Fruit fly (Drosophila melanogaster) whole organism, embryonic: Measurements from ENCODE around the gene CG4297.

Source experiments
- BEAF-32 ChIP-seq: fragments of 200-800 bp; sonication (Bioruptor generic); optimal IDR thresholded peaks from 3 replicates; lab custom pipeline; 2017; ENCODE audit warnings: missing biosample characterization, missing genetic modification characterization, mild to moderate bottlenecking, moderate library complexity, missing genetic modification reagents
- CG12299 ChIP-seq: fragments of 200-800 bp; sonication (Bioruptor generic); optimal IDR thresholded peaks from 2 replicates; lab custom pipeline; 2018; ENCODE audit warnings: missing biosample characterization, mild to moderate bottlenecking, missing genetic modification characterization
- CG12744 ChIP-seq: fragments of 200-800 bp; sonication (Bioruptor generic); optimal IDR thresholded peaks from 2 replicates; lab custom pipeline; 2016; ENCODE audit warnings: missing biosample characterization, missing genetic modification characterization
- CG14441 ChIP-seq: fragments of 200-800 bp; sonication (Bioruptor generic); IDR thresholded peaks from 2 replicates; pipeline ENCODE4 v1.3.6; 2022; ENCODE audit warnings: missing biosample characterization, missing genetic modification characterization
- CG15073 ChIP-seq: fragments of 200-800 bp; sonication (Bioruptor generic); optimal IDR thresholded peaks from 2 replicates; lab custom pipeline; 2016; ENCODE audit warnings: missing biosample characterization, missing genetic modification characterization
- CG1602 ChIP-seq: fragments of 200-800 bp; sonication (Bioruptor generic); optimal IDR thresholded peaks from 3 replicates; lab custom pipeline; 2016; ENCODE audit warnings: missing biosample characterization, missing genetic modification characterization
- CG17385 ChIP-seq: fragments of 200-800 bp; sonication (Bioruptor generic); optimal IDR thresholded peaks from 3 replicates; lab custom pipeline; 2018; ENCODE audit warnings: missing biosample characterization, mild to moderate bottlenecking, missing genetic modification characterization
- CG1832 ChIP-seq: fragments of 200-800 bp; sonication (Bioruptor generic); optimal IDR thresholded peaks from 2 replicates; lab custom pipeline; 2017; ENCODE audit warnings: missing biosample characterization, mild to moderate bottlenecking, missing genetic modification characterization, inconsistent platforms
- CG2712 ChIP-seq: fragments of 200-800 bp; optimal IDR thresholded peaks from 3 replicates; lab custom pipeline; 2019; ENCODE audit warnings: missing biosample characterization, mild to moderate bottlenecking, missing genetic modification characterization, moderate library complexity
- CG34224 ChIP-seq: fragments of 200-800 bp; sonication (Bioruptor generic); IDR thresholded peaks from 3 replicates; pipeline ENCODE4 v1.3.6; 2022; ENCODE audit warnings: missing biosample characterization, missing genetic modification characterization; ENCODE audit not compliant: partially characterized antibody
- CG3838 ChIP-seq: fragments of 200-800 bp; sonication (Bioruptor generic); optimal IDR thresholded peaks from 3 replicates; lab custom pipeline; 2016; ENCODE audit warnings: missing biosample characterization, missing genetic modification characterization
- CG4282 ChIP-seq: fragments of 200-800 bp; sonication (Bioruptor generic); optimal IDR thresholded peaks from 2 replicates; lab custom pipeline; 2016; ENCODE audit warnings: missing biosample characterization, missing genetic modification characterization
- CG4404 ChIP-seq: fragments of 200-800 bp; sonication (Bioruptor generic); IDR thresholded peaks from 2 replicates; pipeline ENCODE4 v1.3.6; 2022; ENCODE audit warnings: missing biosample characterization, missing genetic modification characterization
- CG4617 ChIP-seq: fragments of 200-800 bp; sonication (Bioruptor generic); optimal IDR thresholded peaks from 3 replicates; lab custom pipeline; 2016; ENCODE audit warnings: missing biosample characterization, missing genetic modification characterization, borderline replicate concordance
- CG4730 ChIP-seq: fragments of 200-800 bp; sonication (Bioruptor generic); IDR thresholded peaks from 2 replicates; pipeline ENCODE4 v1.3.6; 2022; ENCODE audit warnings: missing biosample characterization, missing genetic modification characterization
- CG6765 ChIP-seq: fragments of 200-800 bp; sonication (Bioruptor generic); optimal IDR thresholded peaks from 3 replicates; lab custom pipeline; 2017; ENCODE audit warnings: missing biosample characterization, mild to moderate bottlenecking, missing genetic modification characterization
- CG7556 ChIP-seq: fragments of 200-800 bp; sonication (Bioruptor generic); optimal IDR thresholded peaks from 2 replicates; lab custom pipeline; 2017; ENCODE audit warnings: missing biosample characterization, mild to moderate bottlenecking, missing genetic modification characterization
- CG9437 ChIP-seq: fragments of 200-800 bp; sonication (Bioruptor generic); optimal IDR thresholded peaks from 2 replicates; lab custom pipeline; 2018; ENCODE audit warnings: missing biosample characterization, mild to moderate bottlenecking, missing genetic modification characterization
- CoRest ChIP-seq: fragments of 200-800 bp; sonication (Bioruptor generic); optimal IDR thresholded peaks from 3 replicates; lab custom pipeline; 2018; ENCODE audit warnings: missing biosample characterization, mild to moderate bottlenecking, missing genetic modification characterization, moderate library complexity
- Dek ChIP-seq: fragments of 200-800 bp; sonication (Bioruptor generic); optimal IDR thresholded peaks from 3 replicates; lab custom pipeline; 2019; ENCODE audit warnings: missing biosample characterization, mild to moderate bottlenecking, missing genetic modification characterization, moderate library complexity
- Hmx ChIP-seq: fragments of 200-800 bp; sonication (Bioruptor generic); optimal IDR thresholded peaks from 2 replicates; lab custom pipeline; 2016; ENCODE audit warnings: missing biosample characterization, missing genetic modification characterization
- Lhr ChIP-seq: fragments of 200-800 bp; sonication (Bioruptor generic); optimal IDR thresholded peaks from 3 replicates; lab custom pipeline; 2017; ENCODE audit warnings: mild to moderate bottlenecking, missing biosample characterization, missing genetic modification reagents, missing genetic modification characterization
- Max ChIP-seq: fragments of 200-800 bp; sonication (Bioruptor generic); optimal IDR thresholded peaks from 2 replicates; lab custom pipeline; 2016; ENCODE audit warnings: missing biosample characterization, mild to moderate bottlenecking, missing genetic modification characterization
- Meics ChIP-seq: fragments of 200-800 bp; sonication (Bioruptor generic); optimal IDR thresholded peaks from 2 replicates; lab custom pipeline; 2017; ENCODE audit warnings: missing biosample characterization, mild to moderate bottlenecking, missing genetic modification characterization
- Neu2 ChIP-seq: fragments of 200-800 bp; sonication (Bioruptor generic); optimal IDR thresholded peaks from 3 replicates; lab custom pipeline; 2016; ENCODE audit warnings: missing biosample characterization, missing genetic modification characterization, borderline replicate concordance
- Nf-YA ChIP-seq: fragments of 200-800 bp; sonication (Bioruptor generic); IDR thresholded peaks from 2 replicates; pipeline ENCODE4 v1.3.6; 2022; ENCODE audit warnings: missing biosample characterization, missing genetic modification characterization
- Optix ChIP-seq: fragments of 200-800 bp; sonication (Bioruptor generic); IDR thresholded peaks from 3 replicates; pipeline ENCODE4 v1.3.6; 2022; ENCODE audit warnings: missing biosample characterization, missing genetic modification characterization
- Spps ChIP-seq: fragments of 200-800 bp; sonication (Bioruptor generic); optimal IDR thresholded peaks from 2 replicates; lab custom pipeline; 2018; ENCODE audit warnings: missing biosample characterization, mild to moderate bottlenecking, missing genetic modification characterization
- Xbp1 ChIP-seq: fragments of 200-800 bp; sonication (Bioruptor generic); optimal IDR thresholded peaks from 3 replicates; lab custom pipeline; 2016; ENCODE audit warnings: missing biosample characterization, mild to moderate bottlenecking, missing genetic modification characterization
- ara ChIP-seq: fragments of 200-800 bp; sonication (Bioruptor generic); IDR thresholded peaks from 2 replicates; pipeline ENCODE4 v1.3.6; 2022; ENCODE audit warnings: missing biosample characterization, missing genetic modification characterization
- ase ChIP-seq: fragments of 200-800 bp; sonication (Bioruptor generic); IDR thresholded peaks from 3 replicates; pipeline ENCODE4 v1.3.6; 2022; ENCODE audit warnings: missing biosample characterization, missing genetic modification characterization
- ato ChIP-seq: fragments of 200-800 bp; sonication (Bioruptor generic); IDR thresholded peaks from 2 replicates; pipeline ENCODE4 v1.3.6; 2022; ENCODE audit warnings: missing biosample characterization, missing genetic modification characterization; ENCODE audit not compliant: partially characterized antibody
- corto ChIP-seq: fragments of 200-800 bp; sonication (Bioruptor generic); optimal IDR thresholded peaks from 2 replicates; lab custom pipeline; 2016; ENCODE audit warnings: missing biosample characterization, mild to moderate bottlenecking, missing genetic modification characterization, moderate library complexity
- cwo ChIP-seq: fragments of 200-800 bp; sonication (Bioruptor generic); optimal IDR thresholded peaks from 3 replicates; lab custom pipeline; 2017; ENCODE audit warnings: missing biosample characterization, missing genetic modification characterization, mild to moderate bottlenecking, moderate library complexity, missing genetic modification reagents
- fd3F ChIP-seq: fragments of 200-800 bp; sonication (Bioruptor generic); optimal IDR thresholded peaks from 2 replicates; lab custom pipeline; 2018; ENCODE audit warnings: missing biosample characterization, mild to moderate bottlenecking, missing genetic modification characterization, moderate library complexity
- insv ChIP-seq, 2 experiments: fragments of 200-800 bp; sonication (Bioruptor generic); optimal IDR thresholded peaks; 3 replicates each; lab custom pipeline; 2016 to 2018; ENCODE audit warnings: missing biosample characterization in 2 of 2, missing genetic modification characterization in 2 of 2
- kah ChIP-seq: fragments of 200-800 bp; sonication (Bioruptor generic); optimal IDR thresholded peaks from 2 replicates; lab custom pipeline; 2018; ENCODE audit warnings: missing biosample characterization, mild to moderate bottlenecking, missing genetic modification characterization
- knrl ChIP-seq: fragments of 200-800 bp; sonication (Bioruptor generic); IDR thresholded peaks from 3 replicates; pipeline ENCODE4 v1.3.6; 2022; ENCODE audit warnings: missing biosample characterization, missing genetic modification characterization; ENCODE audit not compliant: partially characterized antibody
- mld ChIP-seq: fragments of 200-800 bp; sonication (Bioruptor generic); IDR thresholded peaks from 3 replicates; pipeline ENCODE4 v1.3.6; 2022; ENCODE audit warnings: missing biosample characterization, missing genetic modification characterization; ENCODE audit not compliant: partially characterized antibody
- nerfin-1 ChIP-seq: fragments of 200-800 bp; sonication (Bioruptor generic); optimal IDR thresholded peaks from 3 replicates; lab custom pipeline; 2019; ENCODE audit warnings: missing biosample characterization, mild to moderate bottlenecking, missing genetic modification characterization, moderate library complexity
- oc ChIP-seq: fragments of 200-800 bp; sonication (Bioruptor generic); optimal IDR thresholded peaks from 2 replicates; lab custom pipeline; 2018; ENCODE audit warnings: missing biosample characterization, mild to moderate bottlenecking, missing genetic modification characterization, moderate library complexity
- sd ChIP-seq: fragments of 200-800 bp; sonication (Bioruptor generic); optimal IDR thresholded peaks from 3 replicates; lab custom pipeline; 2018; ENCODE audit warnings: missing biosample characterization, mild to moderate bottlenecking, missing genetic modification characterization, moderate library complexity
- slp2 ChIP-seq: fragments of 200-800 bp; sonication (Bioruptor generic); optimal IDR thresholded peaks from 2 replicates; lab custom pipeline; 2016; ENCODE audit warnings: missing biosample characterization, missing genetic modification characterization
- so ChIP-seq: fragments of 200-800 bp; sonication (Bioruptor generic); IDR thresholded peaks from 3 replicates; pipeline ENCODE4 v1.3.6; 2022; ENCODE audit warnings: missing biosample characterization, missing genetic modification characterization
- tin ChIP-seq: fragments of 200-800 bp; sonication (Bioruptor generic); optimal IDR thresholded peaks from 3 replicates; lab custom pipeline; 2016; ENCODE audit warnings: missing biosample characterization, missing genetic modification characterization
- tll ChIP-seq, 2 experiments: fragments of 200-800 bp in 1 of 2; fragments of >200 bp in 1 of 2; sonication (Bioruptor generic) in 1 of 2; optimal IDR thresholded peaks; 2 replicates each; lab custom pipeline; 2017 to 2019; ENCODE audit warnings: missing biosample characterization in 2 of 2, missing genetic modification characterization in 2 of 2, mild to moderate bottlenecking in 1 of 2, moderate library complexity in 1 of 2
- vvl ChIP-seq: fragments of 200-800 bp; sonication (Bioruptor generic); IDR thresholded peaks from 2 replicates; pipeline ENCODE4 v1.3.6; 2022; ENCODE audit warnings: missing biosample characterization, missing genetic modification characterization
- wek ChIP-seq: fragments of 200-800 bp; sonication (Bioruptor generic); optimal IDR thresholded peaks from 3 replicates; lab custom pipeline; 2018; ENCODE audit warnings: missing biosample characterization, mild to moderate bottlenecking, missing genetic modification characterization, moderate library complexity
- zen ChIP-seq: fragments of 200-800 bp; sonication (Bioruptor generic); optimal IDR thresholded peaks from 3 replicates; lab custom pipeline; 2018; ENCODE audit warnings: missing biosample characterization, mild to moderate bottlenecking, missing genetic modification characterization, moderate library complexity

CG4297 gene

DNA sequence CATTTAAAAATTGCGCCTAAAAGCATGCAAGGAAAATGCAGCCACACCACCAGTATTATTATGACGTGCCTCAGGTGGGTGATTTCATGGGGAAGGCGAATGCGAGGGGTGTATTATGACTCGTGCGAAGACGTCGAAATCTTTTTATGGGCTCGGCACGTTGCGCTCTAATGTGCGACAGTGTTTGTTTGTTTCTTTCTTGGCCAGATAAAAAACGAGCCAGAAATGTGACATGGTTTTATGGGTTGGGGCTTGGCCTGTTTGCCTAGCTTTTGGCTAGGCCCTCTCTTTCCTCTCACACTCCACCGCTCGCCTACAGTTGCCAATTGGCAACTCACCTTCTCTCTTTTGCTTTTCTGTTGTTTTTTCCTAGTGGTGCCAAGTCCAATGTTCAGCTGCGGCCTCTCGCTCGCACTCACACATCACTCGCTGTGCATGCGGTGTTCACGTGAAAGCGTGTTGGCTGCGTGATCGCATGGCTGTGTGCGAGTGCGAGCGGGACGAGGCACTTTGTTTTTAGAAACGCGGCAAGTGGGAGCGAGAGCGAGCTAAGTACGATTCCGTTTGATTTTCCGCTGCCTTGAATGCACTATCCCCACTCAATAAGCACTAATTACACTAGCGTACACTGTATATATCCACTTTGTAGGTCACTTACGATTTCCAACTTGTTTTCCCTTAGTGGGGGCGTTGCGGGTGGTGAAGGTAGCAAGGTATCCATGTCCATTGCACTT lies 6.9 kb upstream of the CG4297 start (continued):
- peak; percentile 27 for TF ChIP-seq CG17385 (GFP tag; lab: Kevin White, UChicago)
- TF ChIP-seq Lhr (GFP tag; lab: Kevin White, UChicago), result no peak
- TF ChIP-seq CG12744 (GFP tag; lab: Kevin White, UChicago), result peak; percentile 0
- no peak for TF ChIP-seq CG14441 (GFP tag; lab: Robert Waterston, UW)
- TF ChIP-seq CG9437 (GFP tag; lab: Kevin White, UChicago), result no peak
- no peak for TF ChIP-seq CG34224
- no peak for TF ChIP-seq Nf-YA (GFP tag; lab: Robert Waterston, UW)
- TF ChIP-seq CG4730 (GFP tag; lab: Robert Waterston, UW), result no peak
- TF ChIP-seq vvl (GFP tag; lab: Robert Waterston, UW), result no peak
- TF ChIP-seq CG1832, result peak; percentile 96
- no peak for TF ChIP-seq CG1602 (GFP tag; lab: Kevin White, UChicago)
- TF ChIP-seq CG6765 (GFP tag; lab: Kevin White, UChicago), result peak; percentile 54
- TF ChIP-seq mld (GFP tag; lab: Robert Waterston, UW), result no peak
- TF ChIP-seq zen (tag; lab: Kevin White, UChicago), result no peak
- no peak for TF ChIP-seq slp2 (GFP tag; lab: Kevin White, UChicago)
- TF ChIP-seq Dek (tag; lab: Kevin White, UChicago), result peak; percentile 43
- TF ChIP-seq Max (GFP tag; lab: Kevin White, UChicago), result peak; percentile 59
- no peak for TF ChIP-seq Optix (GFP tag; lab: Robert Waterston, UW)
- TF ChIP-seq CG15073 (GFP tag; lab: Kevin White, UChicago), result no peak
- no peak for TF ChIP-seq Hmx (GFP tag; lab: Kevin White, UChicago)
- TF ChIP-seq corto (GFP tag; lab: Kevin White, UChicago), result peak; percentile 9
- TF ChIP-seq BEAF-32 (GFP tag; lab: Kevin White, UChicago), result peak; percentile 9
- TF ChIP-seq knrl (GFP tag; lab: Robert Waterston, UW), result no peak
- TF ChIP-seq nerfin-1 (tag; lab: Kevin White, UChicago), result peak; percentile 12
- TF ChIP-seq cwo (GFP tag; lab: Kevin White, UChicago), result peak; percentile 98
- peak; percentile 89 for TF ChIP-seq kah (GFP tag; lab: Kevin White, UChicago)
- no peak for TF ChIP-seq Spps (tag; lab: Kevin White, UChicago)
- TF ChIP-seq CoRest (tag; lab: Kevin White, UChicago), result no peak
- TF ChIP-seq ase (GFP tag; lab: Robert Waterston, UW), result no peak
- TF ChIP-seq CG4404 (GFP tag; lab: Robert Waterston, UW), result no peak
- TF ChIP-seq so, result no peak
- TF ChIP-seq fd3F (GFP tag; lab: Kevin White, UChicago), result no peak
- peak; percentile 11 for TF ChIP-seq CG2712 (tag; lab: Kevin White, UChicago)
- TF ChIP-seq sd (tag; lab: Kevin White, UChicago), result peak; percentile 85
- peak in 1 of 2 experiments; percentile 31 for TF ChIP-seq insv (GFP tag; optimal IDR thresholded peaks at IDR 0.05; lab: Kevin White, UChicago)
- peak; percentile 9 for TF ChIP-seq oc
- TF ChIP-seq CG4617 (GFP tag; lab: Kevin White, UChicago), result no peak
- TF ChIP-seq CG3838, result peak; percentile 46
- no peak for TF ChIP-seq CG7556
- TF ChIP-seq Neu2 (GFP tag; lab: Kevin White, UChicago), result peak; percentile 18
- no peak for TF ChIP-seq ato (GFP tag; lab: Robert Waterston, UW)
- no peak for TF ChIP-seq ara (GFP tag; lab: Robert Waterston, UW)
- no peak for TF ChIP-seq tll (GFP tag; optimal IDR thresholded peaks at IDR 0.05; lab: Kevin White, UChicago)
- TF ChIP-seq Xbp1, result no peak
- TF ChIP-seq CG12299 (tag; lab: Kevin White, UChicago), result no peak
- TF ChIP-seq tin, result peak; percentile 6
- TF ChIP-seq wek (GFP tag; lab: Kevin White, UChicago), result peak; percentile 26
- peak; percentile 37 for TF ChIP-seq Meics (GFP tag; lab: Kevin White, UChicago)
- TF ChIP-seq CG4282 (GFP tag; lab: Kevin White, UChicago), result no peak
